Worm (Caenorhabditis elegans) whole organism, L4/young adult: ENCODE results near the gene Y17D7C.1.

Experiments
- dao-5 ChIP-seq: sonication (generic microtip); optimal IDR thresholded peaks from 2 replicates; lab custom pipeline; 2016; ENCODE audit warnings: missing genotype, missing genetic modification characterization, moderate library complexity, missing compliant biosample characterization
- him-1 ChIP-seq: sonication (generic microtip); optimal IDR thresholded peaks from 2 replicates; lab custom pipeline; 2016; ENCODE audit warnings: missing genotype, missing genetic modification reagents, missing genetic modification characterization, missing compliant biosample characterization

ce11 chrV:18664026-18664425, 42.3 kb upstream of the Y17D7C.1 start, which contains the start of gene Y69H2.3:
- TF ChIP-seq him-1 (no peak), dao-5 (tag; lab: Kevin White, UChicago) (no peak)
